In the genomic region with DNA sequence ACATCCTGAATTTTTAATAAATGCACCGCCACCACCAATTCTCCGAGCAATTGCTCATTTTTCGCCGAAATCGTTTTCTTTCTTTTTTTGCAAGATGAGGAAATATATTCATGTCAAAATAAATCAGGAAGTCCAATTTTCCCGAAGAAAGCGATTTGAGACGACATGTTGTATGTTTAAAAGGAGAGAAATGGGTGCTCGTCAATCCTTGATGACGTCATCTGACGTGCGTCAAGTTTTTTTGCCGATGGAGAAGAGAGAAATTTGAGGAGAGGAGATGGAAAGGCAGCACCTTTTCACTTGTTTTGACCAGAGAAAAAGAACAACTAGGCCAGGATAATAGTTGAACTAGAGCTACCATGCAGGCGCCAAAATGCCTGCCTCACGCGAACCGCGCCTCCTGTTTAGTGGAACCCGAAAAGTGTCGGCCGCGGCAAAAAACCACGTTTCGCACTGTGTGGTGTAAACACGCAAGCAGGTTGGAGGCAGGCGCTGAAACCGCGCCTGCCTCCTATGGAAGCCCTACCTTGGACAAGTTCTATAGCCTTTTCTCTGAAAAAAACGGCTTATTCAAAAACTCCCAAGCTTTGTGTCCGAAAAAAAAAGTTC, we compare ENCODE assay signal across 7 worm cellular contexts.
TF ChIP-seq lines count a peak whose summit lies in the region.

No protein-coding gene starts in this region.

TF ChIP-seq in whole organism, L1 larva, 84 proteins besides CTCF, POLR2A, EP300 and RAD21 (continues in another document):
- no peak for TF ChIP-seq grh-1 (GFP tag; IDR thresholded peaks at IDR 0.05; lab: Robert Waterston, UW)
- TF ChIP-seq Y116A8C.19 (tag; optimal IDR thresholded peaks at IDR 0.05; lab: Kevin White, UChicago; ENCODE audit: borderline replicate concordance), result no peak
- no peak for TF ChIP-seq hlh-17 (GFP tag; optimal IDR thresholded peaks at IDR 0.05; lab: Kevin White, UChicago; ENCODE audit: borderline replicate concordance)
- no peak for TF ChIP-seq unc-98 (GFP tag; IDR thresholded peaks at IDR 0.05; lab: Robert Waterston, UW)
- TF ChIP-seq xbp-1 (tag; optimal IDR thresholded peaks at IDR 0.05; lab: Kevin White, UChicago), result peak; percentile 15
- no peak for TF ChIP-seq nhr-90 (tag; optimal IDR thresholded peaks at IDR 0.05; lab: Kevin White, UChicago; ENCODE audit: poor library complexity)
- TF ChIP-seq zip-4 (GFP tag; optimal IDR thresholded peaks at IDR 0.05; lab: Kevin White, UChicago), result no peak
- TF ChIP-seq mep-1 (tag; optimal IDR thresholded peaks at IDR 0.05; lab: Kevin White, UChicago), result peak; percentile 24
- TF ChIP-seq egl-27 (tag; optimal IDR thresholded peaks at IDR 0.05; lab: Kevin White, UChicago), result no peak
- no peak for TF ChIP-seq nhr-19 (GFP tag; conservative IDR thresholded peaks at IDR 0.05; lab: Robert Waterston, UW)
- TF ChIP-seq ceh-63 (GFP tag; optimal IDR thresholded peaks at IDR 0.05; lab: Kevin White, UChicago), result no peak
- TF ChIP-seq isw-1 (GFP tag; IDR thresholded peaks at IDR 0.05; lab: Robert Waterston, UW), result no peak

TF ChIP-seq in whole organism, L2 larva, 48 proteins besides CTCF, POLR2A, EP300 and RAD21 (continues in another document):
- TF ChIP-seq crh-2 (tag; optimal IDR thresholded peaks at IDR 0.05; lab: Kevin White, UChicago) (peak; percentile 80), unc-62 (GFP tag; optimal IDR thresholded peaks at IDR 0.05; lab: Kevin White, UChicago) (peak; percentile 36), snpc-4 (tag; optimal IDR thresholded peaks at IDR 0.05; lab: Kevin White, UChicago) (no peak), nhr-23 (tag; optimal IDR thresholded peaks at IDR 0.05; lab: Kevin White, UChicago) (no peak), fos-1 (tag; optimal IDR thresholded peaks at IDR 0.05; lab: Kevin White, UChicago) (no peak), Y55F3AM.14 (GFP tag; optimal IDR thresholded peaks at IDR 0.05; lab: Kevin White, UChicago) (no peak), zag-1 (tag; optimal IDR thresholded peaks at IDR 0.05; lab: Kevin White, UChicago) (peak; percentile 54), ztf-4 (tag; optimal IDR thresholded peaks at IDR 0.05; lab: Kevin White, UChicago) (no peak), nhr-6 (tag; optimal IDR thresholded peaks at IDR 0.05; lab: Kevin White, UChicago) (peak; percentile 49), nhr-12 (tag; optimal IDR thresholded peaks at IDR 0.05; lab: Kevin White, UChicago) (no peak), peb-1 (tag; optimal IDR thresholded peaks at IDR 0.05; lab: Kevin White, UChicago) (no peak), skn-1 (tag; optimal IDR thresholded peaks at IDR 0.05; lab: Kevin White, UChicago) (no peak), nhr-21 (tag; optimal IDR thresholded peaks at IDR 0.05; lab: Kevin White, UChicago) (no peak)

TF ChIP-seq in whole organism, L3 larva, 47 proteins besides CTCF, POLR2A, EP300 and RAD21:
- no peak for TF ChIP-seq nhr-25 (tag; optimal IDR thresholded peaks at IDR 0.05; lab: Kevin White, UChicago)
- peak; percentile 59 for TF ChIP-seq lin-39 (tag; optimal IDR thresholded peaks at IDR 0.05; lab: Kevin White, UChicago)
- TF ChIP-seq fkh-10 (GFP tag; optimal IDR thresholded peaks at IDR 0.05; lab: Kevin White, UChicago), result peak; percentile 88
- TF ChIP-seq unc-62 (GFP tag; optimal IDR thresholded peaks at IDR 0.05; lab: Kevin White, UChicago), result peak; percentile 91
- peak; percentile 25 for TF ChIP-seq ama-1 (optimal IDR thresholded peaks at IDR 0.05; lab: Kevin White, UChicago)
- TF ChIP-seq nfya-1 (tag; optimal IDR thresholded peaks at IDR 0.05; lab: Kevin White, UChicago; ENCODE audit: insufficient read depth), result peak; percentile 72

TF ChIP-seq in whole organism, L4 larva, 104 proteins besides CTCF, POLR2A, EP300 and RAD21 (continues in another document):
- TF ChIP-seq dmd-9 (GFP tag; IDR thresholded peaks at IDR 0.05; lab: Robert Waterston, UW) (no peak), php-3 (GFP tag; IDR thresholded peaks at IDR 0.05; lab: Robert Waterston, UW) (no peak), snpc-1.2 (GFP tag; IDR thresholded peaks at IDR 0.05; lab: Robert Waterston, UW) (no peak), hlh-30 (tag; optimal IDR thresholded peaks at IDR 0.05; lab: Kevin White, UChicago; ENCODE audit: insufficient read depth) (peak; percentile 18), unc-62 (GFP tag; optimal IDR thresholded peaks at IDR 0.05 in 1 of 2; lab: Kevin White, UChicago) (peak in 1 of 2 experiments; percentile 99), unc-62 (tag; optimal IDR thresholded peaks at IDR 0.05; lab: Kevin White, UChicago) (no peak), F37D6.2 (tag; optimal IDR thresholded peaks at IDR 0.05; lab: Kevin White, UChicago) (peak; percentile 34), ceh-62 (tag; optimal IDR thresholded peaks at IDR 0.05; lab: Kevin White, UChicago) (no peak), madf-5 (GFP tag; IDR thresholded peaks at IDR 0.05; lab: Robert Waterston, UW) (no peak), dmd-6 (GFP tag; IDR thresholded peaks at IDR 0.05; lab: Robert Waterston, UW) (peak; percentile 39; the same call in 1 of the 2 replicates), ceh-32 (tag; optimal IDR thresholded peaks at IDR 0.05; lab: Kevin White, UChicago; ENCODE audit: poor library complexity) (no peak), ctbp-1 (GFP tag; IDR thresholded peaks at IDR 0.05; lab: Robert Waterston, UW) (peak; percentile 87), lsy-2 (tag; optimal IDR thresholded peaks at IDR 0.05; lab: Kevin White, UChicago) (peak; percentile 47 to 75), lin-39 (tag; optimal IDR thresholded peaks at IDR 0.05; lab: Kevin White, UChicago) (peak; percentile 26)

TF ChIP-seq in whole organism, late embryonic, 69 proteins besides CTCF, POLR2A, EP300 and RAD21:
- TF ChIP-seq unc-42 (tag; optimal IDR thresholded peaks at IDR 0.05; lab: Kevin White, UChicago) (peak; percentile 35), fkh-10 (GFP tag; optimal IDR thresholded peaks at IDR 0.05; lab: Kevin White, UChicago) (no peak), C38D4.7 (GFP tag; optimal IDR thresholded peaks at IDR 0.05; lab: Kevin White, UChicago) (no peak), ceh-31 (tag; optimal IDR thresholded peaks at IDR 0.05; lab: Kevin White, UChicago) (no peak)

TF ChIP-seq in whole organism, mixed stage, embryonic, 35 proteins besides CTCF, POLR2A, EP300 and RAD21:
- TF ChIP-seq unc-62 (GFP tag; optimal IDR thresholded peaks at IDR 0.05; lab: Kevin White, UChicago) (peak; percentile 40), ham-2 (GFP tag; optimal IDR thresholded peaks at IDR 0.05; lab: Kevin White, UChicago) (no peak), ces-1 (GFP tag; optimal IDR thresholded peaks at IDR 0.05; lab: Kevin White, UChicago) (peak; percentile 10)

TF ChIP-seq in whole organism, young adult, 124 proteins besides CTCF, POLR2A, EP300 and RAD21:
- TF ChIP-seq madf-8 (GFP tag; conservative IDR thresholded peaks at IDR 0.05; lab: Robert Waterston, UW), result no peak
- peak; percentile 77 for TF ChIP-seq zfh-2 (GFP tag; conservative IDR thresholded peaks at IDR 0.05; lab: Robert Waterston, UW)
- no peak for TF ChIP-seq nhr-120 (GFP tag; IDR thresholded peaks at IDR 0.05; lab: Robert Waterston, UW)
- TF ChIP-seq attf-6 (GFP tag; IDR thresholded peaks at IDR 0.05; lab: Robert Waterston, UW), result 0 out of 2 replicates have a peak, but pooled peaks have one; percentile 45
- TF ChIP-seq dox-1 (GFP tag; IDR thresholded peaks at IDR 0.05; lab: Robert Waterston, UW), result no peak
- peak; percentile 38 for TF ChIP-seq K12H6.12 (tag; optimal IDR thresholded peaks at IDR 0.05; lab: Kevin White, UChicago)
- peak; percentile 37 for TF ChIP-seq snpc-4 (GFP tag; optimal IDR thresholded peaks at IDR 0.05; lab: Kevin White, UChicago)
- TF ChIP-seq snpc-4 (tag; optimal IDR thresholded peaks at IDR 0.05; lab: Kevin White, UChicago), result peak; percentile 40 to 71 (median 68)
- TF ChIP-seq lin-35 (GFP tag; optimal IDR thresholded peaks at IDR 0.05; lab: Kevin White, UChicago), result peak in 1 of 3 experiments; percentile 63
- TF ChIP-seq cebp-1 (GFP tag; IDR thresholded peaks at IDR 0.05; lab: Robert Waterston, UW), result no peak
- TF ChIP-seq cebp-1 (tag; optimal IDR thresholded peaks at IDR 0.05; lab: Kevin White, UChicago), result peak; percentile 28
- no peak for TF ChIP-seq hlh-26 (GFP tag; conservative IDR thresholded peaks at IDR 0.05; lab: Robert Waterston, UW)
- 0 out of 2 replicates have a peak, but pooled peaks have one; percentile 24 for TF ChIP-seq nfyb-1 (GFP tag; IDR thresholded peaks at IDR 0.05; lab: Robert Waterston, UW)
- peak; percentile 14 for TF ChIP-seq lin-40 (tag; optimal IDR thresholded peaks at IDR 0.05; lab: Kevin White, UChicago)
- TF ChIP-seq dpff-1 (tag; optimal IDR thresholded peaks at IDR 0.05; lab: Kevin White, UChicago), result no peak
- TF ChIP-seq zim-3 (tag; optimal IDR thresholded peaks at IDR 0.05; lab: Kevin White, UChicago), result no peak
- TF ChIP-seq F10E7.11 (tag; optimal IDR thresholded peaks at IDR 0.05; lab: Kevin White, UChicago), result no peak
- peak; percentile 91 for TF ChIP-seq atf-7 (tag; optimal IDR thresholded peaks at IDR 0.05; lab: Kevin White, UChicago)
- TF ChIP-seq F57A8.1 (GFP tag; optimal IDR thresholded peaks at IDR 0.05; lab: Kevin White, UChicago), result no peak
- TF ChIP-seq mcd-1 (GFP tag; IDR thresholded peaks at IDR 0.05; lab: Robert Waterston, UW), result 0 out of 2 replicates have a peak, but pooled peaks have one; percentile 32
- TF ChIP-seq F37B4.10 (GFP tag; IDR thresholded peaks at IDR 0.05; lab: Robert Waterston, UW), result no peak
- no peak for TF ChIP-seq attf-3 (GFP tag; conservative IDR thresholded peaks at IDR 0.05; lab: Robert Waterston, UW)
- no peak for TF ChIP-seq K11D2.4 (GFP tag; IDR thresholded peaks at IDR 0.05; lab: Robert Waterston, UW)
- TF ChIP-seq somi-1 (GFP tag; optimal IDR thresholded peaks at IDR 0.05; lab: Kevin White, UChicago), result peak; percentile 22
- no peak for TF ChIP-seq pha-4 (tag; optimal IDR thresholded peaks at IDR 0.05; lab: Kevin White, UChicago)
- TF ChIP-seq chd-7 (tag; optimal IDR thresholded peaks at IDR 0.05; lab: Kevin White, UChicago), result peak; percentile 55
- TF ChIP-seq bed-1 (GFP tag; IDR thresholded peaks at IDR 0.05; lab: Robert Waterston, UW), result no peak
- no peak for TF ChIP-seq F22D6.2 (tag; optimal IDR thresholded peaks at IDR 0.05; lab: Kevin White, UChicago)
